Fruit fly (Drosophila melanogaster) whole organism, embryonic: Measurements from ENCODE around the gene pod1.

Experiments used
- CG15479 ChIP-seq: fragments of 200-800 bp; sonication (Bioruptor generic); optimal IDR thresholded peaks from 3 replicates; lab custom pipeline; 2019; ENCODE audit warnings: missing biosample characterization, mild to moderate bottlenecking, missing genetic modification characterization, moderate library complexity
- CG1832 ChIP-seq: fragments of 200-800 bp; sonication (Bioruptor generic); optimal IDR thresholded peaks from 2 replicates; lab custom pipeline; 2017; ENCODE audit warnings: missing biosample characterization, mild to moderate bottlenecking, missing genetic modification characterization, inconsistent platforms
- CG31388 ChIP-seq: fragments of 200-800 bp; sonication (Bioruptor generic); optimal IDR thresholded peaks from 2 replicates; lab custom pipeline; 2016; ENCODE audit warnings: missing biosample characterization, missing genetic modification characterization
- CG7372 ChIP-seq: fragments of 200-800 bp; sonication (Bioruptor generic); IDR thresholded peaks from 2 replicates; pipeline ENCODE4 v1.3.6; 2022; ENCODE audit warnings: missing biosample characterization, missing genetic modification characterization
- dan ChIP-seq: fragments of 200-800 bp; sonication (Bioruptor generic); IDR thresholded peaks from 2 replicates; pipeline ENCODE4 v1.3.6; 2022; ENCODE audit warnings: missing biosample characterization, missing genetic modification characterization
- gfzf ChIP-seq: fragments of 200-800 bp; sonication (Bioruptor generic); optimal IDR thresholded peaks from 2 replicates; lab custom pipeline; 2016; ENCODE audit warnings: missing biosample characterization, mild to moderate bottlenecking, missing genetic modification characterization, moderate library complexity
- grn ChIP-seq: fragments of 200-800 bp; sonication (Bioruptor generic); optimal IDR thresholded peaks from 3 replicates; lab custom pipeline; 2017; ENCODE audit warnings: missing biosample characterization, missing genetic modification characterization
- hb ChIP-seq: fragments of 200-800 bp; sonication (Bioruptor generic); IDR thresholded peaks from 3 replicates; pipeline ENCODE4 v1.3.6; 2022; ENCODE audit warnings: missing biosample characterization, missing genetic modification characterization; ENCODE audit not compliant: partially characterized antibody
- kah ChIP-seq: fragments of 200-800 bp; sonication (Bioruptor generic); optimal IDR thresholded peaks from 2 replicates; lab custom pipeline; 2018; ENCODE audit warnings: missing biosample characterization, mild to moderate bottlenecking, missing genetic modification characterization
- mirr ChIP-seq: fragments of 200-800 bp; sonication (Bioruptor generic); optimal IDR thresholded peaks from 3 replicates; lab custom pipeline; 2018; ENCODE audit warnings: missing biosample characterization, mild to moderate bottlenecking, missing genetic modification characterization
- pfk ChIP-seq: fragments of 200-800 bp; sonication (Bioruptor generic); optimal IDR thresholded peaks from 2 replicates; lab custom pipeline; 2018; ENCODE audit warnings: missing biosample characterization, mild to moderate bottlenecking, missing genetic modification characterization, moderate library complexity
- rib ChIP-seq: fragments of 200-800 bp; sonication (Bioruptor generic); IDR thresholded peaks from 2 replicates; pipeline ENCODE4 v1.3.6; 2022; ENCODE audit warnings: missing biosample characterization, missing genetic modification characterization

The pod1 gene

dm6 chrX:6862521-6863288 lies 59.2 kb downstream of the pod1 start (continued):
- no peak for TF ChIP-seq kah (GFP tag; lab: Kevin White, UChicago)
- TF ChIP-seq pfk (GFP tag; lab: Kevin White, UChicago), result peak; percentile 70
- no peak for TF ChIP-seq gfzf (GFP tag; lab: Kevin White, UChicago)
- peak; percentile 34 for TF ChIP-seq CG1832 (GFP tag; lab: Kevin White, UChicago)
- no peak for TF ChIP-seq hb (GFP tag; lab: Robert Waterston, UW)
- peak; percentile 1 for TF ChIP-seq grn (GFP tag; lab: Kevin White, UChicago)
- no peak for TF ChIP-seq dan
- no peak for TF ChIP-seq CG7372 (GFP tag; lab: Robert Waterston, UW)
- peak; percentile 53; the same call in 1 of the 2 replicates for TF ChIP-seq rib (GFP tag; lab: Robert Waterston, UW)
- peak; percentile 49 for TF ChIP-seq mirr
- no peak for TF ChIP-seq CG31388
- TF ChIP-seq CG15479, result peak; percentile 78
